Fruit fly (Drosophila melanogaster): Measurements from ENCODE around the gene MAPk-Ak2.

Gene MAPk-Ak2

dm6 chrX:5786559-5786958 lies 22.6 kb upstream of the MAPk-Ak2 start (continued):
- TF ChIP-seq acj6 (GFP tag; optimal IDR thresholded peaks at IDR 0.05): peak; percentile 70
- TF ChIP-seq esn (GFP tag; optimal IDR thresholded peaks at IDR 0.05): peak; percentile 77
- TF ChIP-seq pdm3 (GFP tag; optimal IDR thresholded peaks at IDR 0.05): peak; percentile 82
- TF ChIP-seq Ets96B (tag; optimal IDR thresholded peaks at IDR 0.05): no peak
- no peak for TF ChIP-seq CG8632 (GFP tag; optimal IDR thresholded peaks at IDR 0.05)
- peak; percentile 88 for TF ChIP-seq Hr4 (GFP tag; optimal IDR thresholded peaks at IDR 0.05)
- peak; percentile 63 for TF ChIP-seq Gug (GFP tag; IDR thresholded peaks at IDR 0.05)
- TF ChIP-seq CG16779 (tag; optimal IDR thresholded peaks at IDR 0.05): no peak
- peak; percentile 65 for TF ChIP-seq CG4318 (GFP tag; optimal IDR thresholded peaks at IDR 0.05)
- TF ChIP-seq CG9139 (GFP tag; optimal IDR thresholded peaks at IDR 0.05): no peak
- TF ChIP-seq Sox102F (GFP tag; optimal IDR thresholded peaks at IDR 0.05): peak; percentile 78
- TF ChIP-seq CG11762 (GFP tag; optimal IDR thresholded peaks at IDR 0.05; ENCODE audit: insufficient read depth): no peak
- TF ChIP-seq Ets21C (GFP tag; optimal IDR thresholded peaks at IDR 0.05): peak; percentile 4
- TF ChIP-seq CG8119 (GFP tag; IDR thresholded peaks at IDR 0.05): peak; percentile 93
- peak; percentile 11 for TF ChIP-seq Eip93F (GFP tag; optimal IDR thresholded peaks at IDR 0.05)
- TF ChIP-seq Hr38 (GFP tag; optimal IDR thresholded peaks at IDR 0.05): no peak

- TF ChIP-seq CG34406 (GFP tag; optimal IDR thresholded peaks at IDR 0.05) (peak; percentile 63), CG6808 (GFP tag; optimal IDR thresholded peaks at IDR 0.05) (peak; percentile 35), eg (GFP tag; IDR thresholded peaks at IDR 0.05) (peak; percentile 71; the same call in 2 of the 3 replicates), CG10631 (GFP tag; optimal IDR thresholded peaks at IDR 0.05) (peak; percentile 58), Gug (GFP tag; IDR thresholded peaks at IDR 0.05) (no peak), Hr39 (GFP tag; optimal IDR thresholded peaks at IDR 0.05) (peak; percentile 68), CG7368 (GFP tag; optimal IDR thresholded peaks at IDR 0.05) (peak; percentile 12), Smox (GFP tag; optimal IDR thresholded peaks at IDR 0.05) (peak; percentile 76), lz (GFP tag; optimal IDR thresholded peaks at IDR 0.05) (peak; percentile 76), cyc (GFP tag; optimal IDR thresholded peaks at IDR 0.05) (peak; percentile 46), CG11294 (GFP tag; IDR thresholded peaks at IDR 0.05) (no peak), Sox15 (GFP tag; optimal IDR thresholded peaks at IDR 0.05) (peak; percentile 50), fd85E (GFP tag; optimal IDR thresholded peaks at IDR 0.05) (no peak), CG10669 (GFP tag; optimal IDR thresholded peaks at IDR 0.05) (peak; percentile 36), Ets21C (GFP tag; optimal IDR thresholded peaks at IDR 0.05) (peak; percentile 51), Sox14 (GFP tag; optimal IDR thresholded peaks at IDR 0.05) (peak; percentile 69), Blimp-1 (GFP tag; optimal IDR thresholded peaks at IDR 0.05) (peak; percentile 82), Ets96B (tag; optimal IDR thresholded peaks at IDR 0.05) (peak; percentile 44), Hr4 (GFP tag; optimal IDR thresholded peaks at IDR 0.05) (peak; percentile 78), Eip93F (GFP tag; optimal IDR thresholded peaks at IDR 0.05) (peak; percentile 5), CG8119 (GFP tag; IDR thresholded peaks at IDR 0.05) (peak; percentile 85), CG8632 (GFP tag; optimal IDR thresholded peaks at IDR 0.05) (peak; percentile 64), ss (GFP tag; optimal IDR thresholded peaks at IDR 0.05) (peak; percentile 14 to 19), CG6276 (GFP tag; optimal IDR thresholded peaks at IDR 0.05) (peak; percentile 66), CG32006 (GFP tag; optimal IDR thresholded peaks at IDR 0.05) (peak; percentile 89), CG16779 (tag; optimal IDR thresholded peaks at IDR 0.05) (no peak), fd59A (GFP tag; optimal IDR thresholded peaks at IDR 0.05) (peak; percentile 37), salr (GFP tag; optimal IDR thresholded peaks at IDR 0.05) (peak; percentile 11 to 13), CG6854 (GFP tag; optimal IDR thresholded peaks at IDR 0.05) (peak; percentile 20), Lpt (GFP tag; optimal IDR thresholded peaks at IDR 0.05) (peak; percentile 66), topi (GFP tag; optimal IDR thresholded peaks at IDR 0.05) (peak; percentile 71), dsx (GFP tag; optimal IDR thresholded peaks at IDR 0.05; ENCODE audit: poor library complexity, severe bottlenecking) (no peak), Eip78C (GFP tag) (peak; percentile 90), svp (GFP tag) (peak; percentile 89), net (GFP tag; optimal IDR thresholded peaks at IDR 0.05) (peak; percentile 54), Met (GFP tag; optimal IDR thresholded peaks at IDR 0.05) (peak; percentile 82), achi (GFP tag; optimal IDR thresholded peaks at IDR 0.05) (peak; percentile 61), CG8319 (GFP tag; optimal IDR thresholded peaks at IDR 0.05) (peak; percentile 23), CG9139 (GFP tag; optimal IDR thresholded peaks at IDR 0.05) (no peak), esn (GFP tag; optimal IDR thresholded peaks at IDR 0.05) (peak; percentile 84), CG4318 (GFP tag; optimal IDR thresholded peaks at IDR 0.05) (peak; percentile 74), CG11762 (GFP tag; optimal IDR thresholded peaks at IDR 0.05; ENCODE audit: insufficient read depth) (peak; percentile 60)
Observed at dm6 chrX:5783260-5784040, 19.4 kb upstream of the MAPk-Ak2 start.

Measured in whole organism, prepupa.